Worm (Caenorhabditis elegans) whole organism, dauer: ENCODE data around the gene srd-16.

Source experiments
- unc-62 ChIP-seq: sonication (generic microtip); optimal IDR thresholded peaks from 2 replicates; lab custom pipeline; 2017; ENCODE audit warnings: missing biosample characterization, missing genetic modification reagents, missing genetic modification characterization

srd-16 gene

ce11 chrV:5899940-5900339 lies at the start of gene srd-16:
Gene srd-16, minus strand, starts transcription at chrV:5900040.
- TF ChIP-seq unc-62: no peak

- TF ChIP-seq unc-62: no peak
These were observed 43.3 kb upstream of the srd-16 start, which contains the start of gene pst-1 for ce11 chrV:5943167-5943566. Gene pst-1, plus strand, starts transcription at chrV:5943467.

- no peak for TF ChIP-seq unc-62
These were observed 39.7 kb upstream of the srd-16 start, which contains the start of gene syf-3 for ce11 chrV:5939503-5940072. Gene syf-3, plus strand, starts transcription at chrV:5940022.

- TF ChIP-seq unc-62: no peak
These were observed 36.9 kb upstream of the srd-16 start, which contains the start of the genes M03F8.5 and M03F8.7 for ce11 chrV:5936691-5937090. Gene M03F8.5, minus strand, starts transcription at chrV:5936791. Gene M03F8.7, plus strand, starts transcription at chrV:5936939.

- no peak for TF ChIP-seq unc-62
These were observed 30.7 kb upstream of the srd-16 start, which contains the start of gene galt-1 for ce11 chrV:5930588-5930987. Gene galt-1, plus strand, starts transcription at chrV:5930905.

- no peak for TF ChIP-seq unc-62
These were observed 28.2 kb upstream of the srd-16 start for ce11 chrV:5928006-5928405.

ce11 chrV:5927347-5927746 lies 27.5 kb upstream of the srd-16 start, which contains the start of gene srsx-17:
Gene srsx-17, plus strand, starts transcription at chrV:5927647.
- no peak for TF ChIP-seq unc-62

- TF ChIP-seq unc-62: no peak
These were observed 22.4 kb upstream of the srd-16 start, which contains the start of gene srsx-18 for ce11 chrV:5922236-5922635. Gene srsx-18, plus strand, starts transcription at chrV:5922536.

ce11 chrV:5921761-5922160 lies 21.9 kb upstream of the srd-16 start:
- TF ChIP-seq unc-62: no peak

- no peak for TF ChIP-seq unc-62
These were observed 20.0 kb upstream of the srd-16 start, which contains the start of gene C04E6.12 for ce11 chrV:5919887-5920286. Gene C04E6.12, minus strand, starts transcription at chrV:5919987.

ce11 chrV:5917707-5918106 lies 17.9 kb upstream of the srd-16 start, which contains the start of gene lrpr-1:
Gene lrpr-1, minus strand, starts transcription at chrV:5917891.
- no peak for TF ChIP-seq unc-62

ce11 chrV:5916862-5917261 lies 17.0 kb upstream of the srd-16 start:
- no peak for TF ChIP-seq unc-62

ce11 chrV:5912426-5912825 lies 12.6 kb upstream of the srd-16 start, which contains the start of gene C04E6.13:
Gene C04E6.13, plus strand, starts transcription at chrV:5912726.
- TF ChIP-seq unc-62: no peak

ce11 chrV:5907090-5907489 lies 7.2 kb upstream of the srd-16 start, which contains the start of gene C04E6.4:
Gene C04E6.4, plus strand, starts transcription at chrV:5907390.
- TF ChIP-seq unc-62: no peak

ce11 chrV:5906252-5906651 lies 6.4 kb upstream of the srd-16 start, which contains the start of gene srd-15:
Gene srd-15, minus strand, starts transcription at chrV:5906352.
- no peak for TF ChIP-seq unc-62

- no peak for TF ChIP-seq unc-62
These were observed 2.0 kb upstream of the srd-16 start, which contains the start of gene C04E6.5 for ce11 chrV:5901833-5902232. Gene C04E6.5, plus strand, starts transcription at chrV:5902133.

- no peak for TF ChIP-seq unc-62
These were observed 4.8 kb downstream of the srd-16 start, which contains the start of gene grd-9 for ce11 chrV:5895021-5895420. Gene grd-9, plus strand, starts transcription at chrV:5895321.

- no peak for TF ChIP-seq unc-62
These were observed 6.8 kb downstream of the srd-16 start, which contains the start of gene C04E6.7 for ce11 chrV:5893015-5893414. Gene C04E6.7, plus strand, starts transcription at chrV:5893315.
